Worm (Caenorhabditis elegans) whole organism, L4/young adult: Measurements from ENCODE around the gene fbxa-43.

Experiments
- W03F9.2 ChIP-seq: fragments of 150-350 bp; optimal IDR thresholded peaks from 2 replicates; lab custom pipeline; 2014; ENCODE audit warnings: missing biosample characterization, missing genetic modification characterization
- dao-5 ChIP-seq: sonication (generic microtip); optimal IDR thresholded peaks from 2 replicates; lab custom pipeline; 2016; ENCODE audit warnings: missing genotype, missing genetic modification characterization, moderate library complexity, missing compliant biosample characterization
- him-1 ChIP-seq: sonication (generic microtip); optimal IDR thresholded peaks from 2 replicates; lab custom pipeline; 2016; ENCODE audit warnings: missing genotype, missing genetic modification reagents, missing genetic modification characterization, missing compliant biosample characterization

The fbxa-43 gene

DNA sequence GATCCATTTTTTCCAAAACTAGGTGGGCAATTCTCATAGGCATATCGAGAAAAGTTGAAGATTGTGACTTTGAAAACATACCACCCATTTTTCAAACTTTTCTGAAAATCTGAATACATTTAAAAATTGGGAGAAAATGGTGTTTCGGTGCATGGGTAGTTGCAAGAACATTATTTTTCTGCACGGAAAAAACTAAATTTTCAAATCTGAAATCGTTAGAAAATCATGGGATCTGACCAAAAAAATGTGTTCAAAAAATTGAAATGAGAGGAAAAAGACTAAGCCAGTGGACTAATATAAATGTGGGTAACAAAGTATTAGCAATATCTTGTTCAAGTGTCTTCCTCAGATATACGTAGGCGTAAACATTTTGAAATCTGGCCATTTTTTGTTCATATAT is at the start of gene fbxa-43:
Gene fbxa-43 (minus strand): TSS at position 101 of the 400 bp plus-strand sequence.
- TF ChIP-seq him-1 (tag; lab: Kevin White, UChicago), result no peak
- no peak for TF ChIP-seq W03F9.2 (tag; lab: Kevin White, UChicago)
- no peak for TF ChIP-seq dao-5 (tag; lab: Kevin White, UChicago)

DNA sequence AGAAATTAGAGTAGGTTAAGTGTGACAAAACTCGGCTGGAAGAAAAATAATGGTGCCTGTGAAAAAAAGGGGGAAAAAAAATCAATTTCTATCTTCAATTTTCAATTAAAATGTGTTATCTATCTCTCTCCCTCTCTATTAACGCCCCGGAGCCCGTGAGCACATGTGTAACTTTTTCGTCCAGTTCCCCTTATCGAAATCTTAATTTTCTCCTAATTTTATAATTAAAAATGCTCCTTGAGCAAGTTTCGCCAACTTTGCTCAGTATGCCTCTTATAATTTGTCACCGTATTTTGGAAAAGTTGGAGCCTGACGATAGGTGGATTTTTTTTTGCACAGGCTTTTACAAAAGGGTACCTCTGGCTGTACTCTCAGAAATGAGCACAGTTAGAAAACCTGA is 49.3 kb upstream of the fbxa-43 start, which contains the start of the genes fbxa-1 and Y54F10BM.20:
Gene fbxa-1 (minus strand): TSS at position 101 of the 400 bp plus-strand sequence.
Gene Y54F10BM.20 (plus strand): TSS at position 231 of the 400 bp plus-strand sequence.
- TF ChIP-seq him-1 (tag; lab: Kevin White, UChicago) (no peak), dao-5 (tag; lab: Kevin White, UChicago) (no peak), W03F9.2 (tag; lab: Kevin White, UChicago) (no peak)

DNA sequence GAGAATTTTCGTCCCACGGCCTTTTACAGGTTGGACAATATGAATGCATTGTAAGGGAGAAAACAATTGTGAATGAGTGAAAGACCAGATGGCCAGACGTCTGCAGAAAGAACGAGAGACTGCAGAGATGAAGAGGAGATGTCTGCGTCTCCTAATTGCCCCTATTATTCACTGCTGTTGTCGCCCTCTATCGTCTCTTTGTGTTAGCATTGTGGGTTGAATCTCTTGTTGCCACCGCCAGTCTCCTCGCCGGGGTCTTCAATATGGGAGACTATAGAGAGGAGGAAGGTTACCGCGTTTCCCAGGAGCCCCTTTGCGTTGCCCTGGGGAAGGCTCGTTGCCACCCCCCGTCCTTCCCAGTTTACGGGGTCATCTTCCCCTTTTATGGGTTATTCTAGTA is 46.1 kb upstream of the fbxa-43 start, which contains the start of gene Y54F10BM.9:
Gene Y54F10BM.9 (minus strand): TSS at position 61 of the 400 bp plus-strand sequence.
- TF ChIP-seq him-1 (tag; lab: Kevin White, UChicago), result no peak
- TF ChIP-seq W03F9.2 (tag; lab: Kevin White, UChicago), result no peak
- TF ChIP-seq dao-5 (tag; lab: Kevin White, UChicago), result no peak

DNA sequence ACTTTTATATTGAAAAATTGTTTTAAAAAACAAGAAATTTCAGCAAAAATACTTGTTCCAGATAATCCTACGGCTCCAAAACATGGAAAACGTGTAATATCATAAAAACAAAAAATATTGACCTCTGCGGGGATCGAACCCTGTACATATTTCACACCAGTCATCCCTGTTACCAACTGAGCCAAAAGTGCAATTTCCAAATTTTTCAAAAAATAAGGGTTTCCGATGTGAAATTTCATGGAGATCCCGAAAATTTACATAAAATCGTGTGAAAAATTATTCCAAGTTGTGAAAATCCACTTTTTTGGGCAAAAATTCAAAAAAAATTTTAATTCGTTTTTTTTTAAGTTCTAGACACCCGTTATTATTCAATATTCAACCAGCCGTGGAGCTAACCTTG is 45.4 kb upstream of the fbxa-43 start:
- no peak for TF ChIP-seq dao-5 (tag; lab: Kevin White, UChicago)
- TF ChIP-seq him-1 (tag; lab: Kevin White, UChicago), result no peak
- TF ChIP-seq W03F9.2 (tag; lab: Kevin White, UChicago), result no peak

DNA sequence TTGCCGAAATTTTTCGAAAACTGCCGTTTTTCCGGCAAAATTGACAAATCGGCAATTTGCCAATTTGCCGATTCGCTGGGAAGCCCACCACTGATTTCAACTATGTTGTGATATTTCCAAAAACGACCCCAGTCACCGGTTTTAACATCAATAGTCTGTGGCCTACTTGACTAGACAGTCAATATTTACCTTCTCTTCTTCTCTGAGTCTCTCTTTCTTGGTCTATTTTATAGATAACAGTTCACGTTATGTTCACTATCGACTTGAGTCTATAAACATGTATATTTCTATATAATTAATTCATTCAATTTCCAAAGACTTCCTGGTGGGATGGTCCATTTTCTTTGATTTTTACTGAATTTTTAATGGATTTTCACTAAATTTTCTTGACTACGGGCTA is 36.0 kb upstream of the fbxa-43 start:
- no peak for TF ChIP-seq dao-5 (tag; lab: Kevin White, UChicago)
- no peak for TF ChIP-seq him-1 (tag; lab: Kevin White, UChicago)
- TF ChIP-seq W03F9.2 (tag; lab: Kevin White, UChicago), result no peak

DNA sequence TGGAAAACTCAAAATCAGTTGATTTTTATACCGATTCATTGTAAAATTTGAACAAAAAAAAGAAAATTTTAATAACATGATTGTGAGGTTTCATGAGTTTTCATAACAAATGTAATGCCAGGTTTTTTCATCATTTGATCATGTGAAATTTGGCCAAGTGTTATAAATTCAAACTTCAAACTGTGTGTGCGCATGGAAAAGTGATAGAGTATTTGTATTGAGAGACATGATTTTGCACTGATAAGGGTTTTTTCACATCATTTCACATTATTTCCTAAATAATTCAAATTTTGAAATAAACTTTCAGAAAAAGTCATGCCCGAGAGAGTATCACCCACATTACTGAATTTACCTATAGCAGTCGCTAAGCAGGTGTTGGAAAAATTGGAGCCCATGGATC is 32.4 kb upstream of the fbxa-43 start, which contains the start of gene fbxa-219:
Gene fbxa-219 (plus strand): TSS at position 277 of the 400 bp plus-strand sequence.
- no peak for TF ChIP-seq W03F9.2 (tag; lab: Kevin White, UChicago)
- TF ChIP-seq dao-5 (tag; lab: Kevin White, UChicago), result no peak
- no peak for TF ChIP-seq him-1 (tag; lab: Kevin White, UChicago)

DNA sequence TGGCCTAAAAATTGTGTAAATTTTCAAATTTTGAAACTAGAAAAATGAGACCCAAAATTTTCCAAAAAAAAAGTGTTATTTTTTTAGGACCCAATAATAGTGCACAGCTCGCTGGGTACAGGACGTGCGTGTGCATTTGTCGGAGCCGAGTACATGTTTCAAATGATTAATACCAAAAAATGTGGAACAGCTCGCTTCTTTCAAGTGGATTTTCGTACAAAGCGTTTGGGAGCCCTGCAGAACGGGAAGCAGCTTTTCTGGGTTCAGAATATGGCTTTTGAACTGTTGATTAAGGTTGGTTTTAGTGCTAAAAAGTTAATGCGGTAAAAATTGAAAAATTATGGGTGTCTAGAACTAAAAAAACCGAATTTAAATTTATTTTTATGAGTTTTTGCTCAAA is 29.5 kb upstream of the fbxa-43 start:
- TF ChIP-seq dao-5 (tag; lab: Kevin White, UChicago) (no peak), him-1 (tag; lab: Kevin White, UChicago) (no peak), W03F9.2 (tag; lab: Kevin White, UChicago) (no peak)

DNA sequence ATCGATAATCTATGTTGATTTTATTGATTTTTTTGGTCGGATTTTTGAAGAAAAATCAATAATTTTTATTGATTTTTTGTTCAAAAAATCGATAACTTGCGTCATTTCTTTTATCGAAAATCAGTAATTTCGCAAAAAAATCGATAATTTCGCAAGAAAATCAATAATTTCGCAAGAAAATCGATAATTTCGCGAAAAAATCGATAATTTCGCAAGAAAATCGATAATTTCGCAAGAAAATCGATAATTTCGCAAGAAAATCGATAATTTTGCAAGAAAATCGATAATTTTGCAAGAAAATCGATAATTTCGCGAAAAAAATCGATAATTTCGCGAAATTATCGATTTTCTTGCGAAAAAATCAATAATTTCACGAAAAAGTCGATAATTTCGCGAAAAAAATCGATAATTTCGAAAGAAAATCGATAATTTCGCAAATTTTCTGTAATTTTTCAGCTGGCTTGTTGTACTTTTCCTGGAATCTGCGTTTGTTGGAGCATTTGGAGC is 24.6 kb upstream of the fbxa-43 start:
- TF ChIP-seq W03F9.2 (tag; lab: Kevin White, UChicago) (no peak), him-1 (tag; lab: Kevin White, UChicago) (no peak), dao-5 (tag; lab: Kevin White, UChicago) (no peak)

DNA sequence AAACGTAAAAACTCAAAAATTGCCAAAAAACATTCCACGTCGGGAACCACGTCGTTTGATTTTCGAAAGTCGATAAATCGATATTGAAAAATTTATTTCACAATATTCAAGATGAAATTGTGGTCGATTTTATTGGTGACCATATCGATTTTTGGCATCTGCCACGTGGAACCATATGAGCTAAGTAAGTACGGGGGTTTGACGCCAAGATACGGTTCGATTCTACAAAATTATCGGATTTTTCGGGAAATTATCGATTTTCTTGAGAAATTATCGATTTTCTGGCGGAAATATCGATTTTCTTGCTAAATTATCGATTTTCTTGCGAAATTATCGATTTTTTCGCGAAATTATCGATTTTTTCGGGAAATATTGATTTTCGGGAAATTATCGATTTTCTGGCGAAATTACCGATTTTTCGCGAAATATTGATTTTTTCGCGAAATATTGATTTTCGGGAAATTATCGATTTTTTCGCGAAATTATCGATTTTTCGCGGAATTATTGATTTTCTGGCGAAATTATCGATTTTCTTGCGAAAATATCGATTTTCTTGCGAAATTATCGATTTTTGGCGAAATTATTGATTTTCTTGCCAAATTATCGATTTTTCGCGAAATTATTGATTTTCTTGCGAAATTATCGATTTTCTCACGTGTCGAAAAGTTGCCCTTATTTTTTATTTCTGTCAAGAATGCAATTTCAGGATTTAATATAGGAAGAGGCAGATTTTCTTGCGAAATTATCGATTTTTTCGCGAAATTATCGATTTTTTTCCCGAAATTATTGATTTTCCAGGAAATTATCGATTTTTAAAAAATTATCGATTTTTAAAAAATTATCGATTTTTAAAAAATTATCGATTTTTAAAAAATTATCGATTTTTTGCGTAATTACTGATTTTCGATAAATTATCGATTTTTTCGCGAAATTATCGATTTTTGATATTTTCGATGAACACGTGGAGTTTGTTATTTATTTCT is 23.5 kb upstream of the fbxa-43 start, which contains the start of gene Y54F10BM.3:
Gene Y54F10BM.3 (plus strand): TSS at position 51 of the 983 bp plus-strand sequence.
- TF ChIP-seq dao-5 (tag; lab: Kevin White, UChicago), result no peak

DNA sequence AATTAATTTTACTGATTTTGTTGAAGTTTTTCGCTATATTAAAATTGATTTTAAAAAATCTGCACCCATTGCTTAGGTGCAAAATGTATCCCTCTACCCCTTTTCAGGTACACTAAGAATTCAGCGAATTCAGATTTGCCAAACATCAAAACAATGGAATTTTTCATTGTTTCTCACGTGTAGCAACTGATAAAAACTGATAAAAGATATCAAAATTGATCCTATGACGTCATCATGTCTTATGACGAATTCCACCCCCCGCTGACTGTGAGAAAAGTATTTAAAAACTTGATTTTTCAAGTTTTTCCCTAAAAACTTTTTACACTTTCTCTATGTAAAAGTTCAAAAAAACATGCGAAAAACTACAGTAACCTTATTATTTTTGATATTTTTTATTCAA is 21.8 kb upstream of the fbxa-43 start, which contains the start of gene Y54F10BM.22:
Gene Y54F10BM.22 (plus strand): TSS at position 331 of the 400 bp plus-strand sequence.
- TF ChIP-seq W03F9.2 (tag; lab: Kevin White, UChicago) (no peak), dao-5 (tag; lab: Kevin White, UChicago) (no peak), him-1 (tag; lab: Kevin White, UChicago) (no peak)

DNA sequence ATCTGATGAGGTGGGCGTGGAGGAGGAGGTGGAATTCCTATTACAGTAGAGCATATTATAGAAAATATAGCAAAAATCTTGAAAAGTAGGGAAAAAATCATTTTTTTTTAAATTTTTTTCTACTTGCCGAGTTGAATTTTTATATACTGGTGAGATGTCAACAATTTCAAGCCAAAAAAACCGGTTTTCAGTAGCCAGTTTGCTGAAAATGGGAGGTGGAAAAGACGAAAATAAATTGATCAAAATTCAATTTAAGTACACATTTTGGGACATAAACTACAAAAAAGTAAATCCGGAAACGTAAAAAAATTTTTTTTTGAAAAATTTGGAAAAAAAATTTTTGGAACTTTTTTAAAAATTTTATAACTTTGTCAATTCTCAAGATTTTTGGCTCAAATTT is 20.7 kb upstream of the fbxa-43 start, which contains the start of gene Y54F10BM.23:
Gene Y54F10BM.23 (minus strand): TSS at position 101 of the 400 bp plus-strand sequence.
- TF ChIP-seq W03F9.2 (tag; lab: Kevin White, UChicago) (no peak), dao-5 (tag; lab: Kevin White, UChicago) (no peak), him-1 (tag; lab: Kevin White, UChicago) (no peak)

DNA sequence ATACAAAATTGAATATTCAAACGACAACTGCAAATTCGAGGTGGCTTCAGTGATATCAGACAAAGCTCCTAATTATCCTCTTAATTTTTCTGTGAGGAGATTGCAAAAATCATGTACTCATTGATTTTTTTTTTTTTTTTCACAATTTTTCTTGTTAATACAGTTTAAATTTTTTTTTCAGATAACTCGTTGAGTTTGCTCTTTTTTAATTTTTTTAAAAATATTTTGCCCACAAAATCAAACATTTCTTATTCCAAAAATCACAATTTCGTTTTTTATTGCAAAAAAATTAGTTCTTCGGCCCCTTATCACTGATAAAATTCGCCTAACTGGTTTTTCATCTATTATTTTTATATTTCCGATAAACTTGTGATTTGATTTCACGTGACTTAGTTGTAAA is 18.1 kb upstream of the fbxa-43 start, which contains the start of gene Y54F10BM.21:
Gene Y54F10BM.21 (plus strand): TSS at position 301 of the 400 bp plus-strand sequence.
- TF ChIP-seq him-1 (tag; lab: Kevin White, UChicago), result no peak
- no peak for TF ChIP-seq W03F9.2 (tag; lab: Kevin White, UChicago)
- no peak for TF ChIP-seq dao-5 (tag; lab: Kevin White, UChicago)

DNA sequence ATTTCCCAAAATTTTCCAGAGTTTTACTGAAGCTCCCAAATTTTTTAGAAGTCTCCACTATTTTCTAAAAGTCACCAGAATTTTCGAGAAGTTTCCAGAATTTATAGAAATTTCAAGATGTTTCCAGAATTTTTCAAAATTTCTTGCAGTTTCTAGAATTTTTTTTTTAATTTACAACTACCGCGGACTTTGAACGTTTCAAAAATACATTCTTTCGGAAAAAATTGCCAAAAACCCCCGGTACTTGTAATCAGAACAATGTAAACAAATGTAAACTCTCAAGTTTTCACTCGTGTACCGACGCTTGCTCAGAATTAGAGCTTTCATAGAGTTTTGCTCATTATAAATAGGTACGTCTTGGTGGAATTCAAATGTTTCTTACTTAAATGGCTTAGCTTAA is 14.0 kb upstream of the fbxa-43 start, which contains the start of gene fbxa-39:
Gene fbxa-39 (plus strand): TSS at position 301 of the 400 bp plus-strand sequence.
- TF ChIP-seq W03F9.2 (tag; lab: Kevin White, UChicago) (no peak), him-1 (tag; lab: Kevin White, UChicago) (no peak), dao-5 (tag; lab: Kevin White, UChicago) (no peak)
